Fruit fly (Drosophila melanogaster) whole organism, embryonic: ENCODE data around the gene CG14082.

Experiments used
- Atf6 ChIP-seq: fragments of 200-800 bp; sonication (Bioruptor generic); IDR thresholded peaks from 2 replicates; pipeline ENCODE4 v1.3.6; 2022; ENCODE audit warnings: missing biosample characterization, missing genetic modification characterization
- Awh ChIP-seq: fragments of 200-800 bp; sonication (Bioruptor generic); IDR thresholded peaks from 2 replicates; pipeline ENCODE4, ENCODE4 v1.3.6; 2022; ENCODE audit warnings: missing biosample characterization, missing genetic modification characterization
- BtbVII ChIP-seq: fragments of 200-800 bp; sonication (Bioruptor generic); optimal IDR thresholded peaks from 3 replicates; lab custom pipeline; 2017; ENCODE audit warnings: missing biosample characterization, mild to moderate bottlenecking, missing genetic modification characterization
- CG10267 ChIP-seq: fragments of 200-800 bp; sonication (Bioruptor generic); optimal IDR thresholded peaks from 2 replicates; lab custom pipeline; 2018; ENCODE audit warnings: missing biosample characterization, mild to moderate bottlenecking, missing genetic modification characterization, moderate library complexity
- CG10565 ChIP-seq: fragments of 200-800 bp; sonication (Bioruptor generic); optimal IDR thresholded peaks from 3 replicates; lab custom pipeline; 2016; ENCODE audit warnings: missing biosample characterization, mild to moderate bottlenecking, missing genetic modification characterization
- CG11093 ChIP-seq: fragments of 200-800 bp; sonication (Bioruptor generic); IDR thresholded peaks from 3 replicates; pipeline ENCODE4 v1.3.6; 2022; ENCODE audit warnings: missing biosample characterization, missing genetic modification characterization
- CG11504 ChIP-seq: fragments of 200-800 bp; sonication (Bioruptor generic); optimal IDR thresholded peaks from 3 replicates; lab custom pipeline; 2019; ENCODE audit warnings: missing biosample characterization, mild to moderate bottlenecking, missing genetic modification characterization, moderate library complexity
- CG13894 ChIP-seq: fragments of 200-800 bp; sonication (Bioruptor generic); optimal IDR thresholded peaks from 3 replicates; lab custom pipeline; 2018; ENCODE audit warnings: missing biosample characterization, mild to moderate bottlenecking, missing genetic modification characterization, moderate library complexity
- CG16813 ChIP-seq: fragments of 200-800 bp; sonication (Bioruptor generic); IDR thresholded peaks from 3 replicates; pipeline ENCODE4 v1.3.6; 2022; ENCODE audit warnings: missing biosample characterization, missing genetic modification characterization; ENCODE audit not compliant: partially characterized antibody
- CG17328 ChIP-seq: fragments of 200-800 bp; sonication (Bioruptor generic); IDR thresholded peaks from 2 replicates; pipeline ENCODE4 v1.3.6; 2022; ENCODE audit warnings: missing biosample characterization, missing genetic modification characterization
- CG17359 ChIP-seq: fragments of 200-800 bp; sonication (Bioruptor generic); optimal IDR thresholded peaks from 3 replicates; lab custom pipeline; 2018; ENCODE audit warnings: missing biosample characterization, mild to moderate bottlenecking, missing genetic modification characterization, moderate library complexity
- CG17361 ChIP-seq: fragments of 200-800 bp; sonication (Bioruptor generic); IDR thresholded peaks from 3 replicates; pipeline ENCODE4 v1.3.6; 2022; ENCODE audit warnings: missing biosample characterization, missing genetic modification characterization
- CG2678 ChIP-seq: fragments of 200-800 bp; sonication (Bioruptor generic); optimal IDR thresholded peaks from 3 replicates; lab custom pipeline; 2019; ENCODE audit warnings: missing biosample characterization, mild to moderate bottlenecking, missing genetic modification characterization, moderate library complexity
- CG32532 ChIP-seq: fragments of 200-800 bp; sonication (Bioruptor generic); IDR thresholded peaks from 2 replicates; pipeline ENCODE4 v1.3.6; 2022; ENCODE audit warnings: missing biosample characterization, missing genetic modification characterization
- CG3281 ChIP-seq: fragments of 200-800 bp; sonication (Bioruptor generic); optimal IDR thresholded peaks from 3 replicates; lab custom pipeline; 2017; ENCODE audit warnings: missing biosample characterization, mild to moderate bottlenecking, missing genetic modification characterization
- CG3407 ChIP-seq: fragments of 200-800 bp; sonication (Bioruptor generic); optimal IDR thresholded peaks from 2 replicates; lab custom pipeline; 2018; ENCODE audit warnings: missing biosample characterization, mild to moderate bottlenecking, missing genetic modification characterization
- CG3847 ChIP-seq: fragments of 200-800 bp; sonication (Bioruptor generic); IDR thresholded peaks from 2 replicates; pipeline ENCODE4 v1.3.6; 2022; ENCODE audit warnings: missing biosample characterization, missing genetic modification characterization
- CG5180 ChIP-seq: fragments of 200-800 bp; sonication (Bioruptor generic); optimal IDR thresholded peaks from 3 replicates; lab custom pipeline; 2017; ENCODE audit warnings: missing biosample characterization, missing genetic modification characterization, mild to moderate bottlenecking, moderate library complexity, missing genetic modification reagents
- CG6791 ChIP-seq: fragments of 200-800 bp; sonication (Bioruptor generic); IDR thresholded peaks from 3 replicates; pipeline ENCODE4 v1.3.6; 2022; ENCODE audit warnings: missing biosample characterization, missing genetic modification characterization; ENCODE audit not compliant: partially characterized antibody
- CG6854 ChIP-seq: fragments of 200-800 bp; sonication (Bioruptor generic); optimal IDR thresholded peaks from 3 replicates; lab custom pipeline; 2017; ENCODE audit warnings: missing biosample characterization, mild to moderate bottlenecking, missing genetic modification characterization
- CG7963 ChIP-seq: fragments of 200-800 bp; sonication (Bioruptor generic); IDR thresholded peaks from 3 replicates; pipeline ENCODE4 v1.3.6; 2022; ENCODE audit warnings: missing biosample characterization, missing genetic modification characterization; ENCODE audit not compliant: partially characterized antibody
- CG9215 ChIP-seq: fragments of 200-800 bp; sonication (Bioruptor generic); IDR thresholded peaks from 2 replicates; pipeline ENCODE4 v1.3.6; 2022; ENCODE audit warnings: missing biosample characterization, missing genetic modification characterization
- CHES-1-like ChIP-seq: fragments of 200-800 bp; sonication (Bioruptor generic); optimal IDR thresholded peaks from 2 replicates; lab custom pipeline; 2016; ENCODE audit warnings: missing biosample characterization, missing genetic modification characterization
- CrebB ChIP-seq: fragments of 200-800 bp; sonication (Bioruptor generic); optimal IDR thresholded peaks from 3 replicates; lab custom pipeline; 2018; ENCODE audit warnings: missing biosample characterization, mild to moderate bottlenecking, missing genetic modification characterization
- Fer3 ChIP-seq: fragments of 200-800 bp; sonication (Bioruptor generic); optimal IDR thresholded peaks from 2 replicates; lab custom pipeline; 2018; ENCODE audit warnings: missing biosample characterization, mild to moderate bottlenecking, missing genetic modification characterization, moderate library complexity
- HLH3B ChIP-seq: fragments of 200-800 bp; sonication (Bioruptor generic); IDR thresholded peaks from 2 replicates; pipeline ENCODE4 v1.3.6; 2022; ENCODE audit warnings: missing biosample characterization, missing genetic modification characterization
- HLHmδ ChIP-seq: fragments of 200-800 bp; sonication (Bioruptor generic); optimal IDR thresholded peaks from 2 replicates; lab custom pipeline; 2018; ENCODE audit warnings: missing biosample characterization, mild to moderate bottlenecking, missing genetic modification characterization, moderate library complexity
- Hmx ChIP-seq: fragments of 200-800 bp; sonication (Bioruptor generic); optimal IDR thresholded peaks from 2 replicates; lab custom pipeline; 2016; ENCODE audit warnings: missing biosample characterization, missing genetic modification characterization
- Med ChIP-seq: fragments of 200-800 bp; sonication (Bioruptor generic); peaks from one replicate; lab custom pipeline; 2016; ENCODE audit warnings: missing biosample characterization, missing genetic modification characterization, mild to moderate bottlenecking, inconsistent platforms, moderate library complexity
- NfI ChIP-seq: fragments of 200-800 bp; sonication (Bioruptor generic); optimal IDR thresholded peaks from 3 replicates; lab custom pipeline; 2018; ENCODE audit warnings: missing biosample characterization, mild to moderate bottlenecking, missing genetic modification characterization, moderate library complexity
- gem ChIP-seq: fragments of 200-800 bp; sonication (Bioruptor generic); optimal IDR thresholded peaks from 2 replicates; lab custom pipeline; 2019; ENCODE audit warnings: missing biosample characterization, mild to moderate bottlenecking, missing genetic modification characterization, moderate library complexity
- gsb-n ChIP-seq: fragments of 200-800 bp; sonication (Bioruptor generic); optimal IDR thresholded peaks from 3 replicates; lab custom pipeline; 2018; ENCODE audit warnings: missing biosample characterization, mild to moderate bottlenecking, missing genetic modification characterization
- hbn ChIP-seq: fragments of 200-800 bp; sonication (Bioruptor generic); IDR thresholded peaks from 2 replicates; pipeline ENCODE4 v1.3.6; 2022; ENCODE audit warnings: missing biosample characterization, missing genetic modification characterization; ENCODE audit not compliant: partially characterized antibody
- jing ChIP-seq: fragments of 200-800 bp; sonication (Bioruptor generic); optimal IDR thresholded peaks from 2 replicates; lab custom pipeline; 2018; ENCODE audit warnings: missing biosample characterization, mild to moderate bottlenecking, missing genetic modification characterization
- nmo ChIP-seq: fragments of 200-800 bp; sonication (Bioruptor generic); optimal IDR thresholded peaks from 2 replicates; lab custom pipeline; 2018; ENCODE audit warnings: missing biosample characterization, mild to moderate bottlenecking, missing genetic modification characterization, moderate library complexity
- pb ChIP-seq: fragments of 200-800 bp; sonication (Bioruptor generic); optimal IDR thresholded peaks from 3 replicates; lab custom pipeline; 2016; ENCODE audit warnings: missing biosample characterization, missing genetic modification characterization
- pros ChIP-seq: fragments of 200-800 bp; sonication (Bioruptor generic); optimal IDR thresholded peaks from 3 replicates; lab custom pipeline; 2019; ENCODE audit warnings: missing biosample characterization, mild to moderate bottlenecking, missing genetic modification characterization, moderate library complexity
- run ChIP-seq: fragments of 200-800 bp; sonication (Bioruptor generic); optimal IDR thresholded peaks from 3 replicates; lab custom pipeline; 2018; ENCODE audit warnings: missing biosample characterization, mild to moderate bottlenecking, missing genetic modification characterization
- scrt ChIP-seq: fragments of 200-800 bp; sonication (Bioruptor generic); optimal IDR thresholded peaks from 2 replicates; lab custom pipeline; 2018; ENCODE audit warnings: missing biosample characterization, mild to moderate bottlenecking, missing genetic modification characterization, moderate library complexity
- seq ChIP-seq: fragments of 200-800 bp; sonication (Bioruptor generic); IDR thresholded peaks from 2 replicates; pipeline ENCODE4 v1.3.6; 2022; ENCODE audit warnings: missing biosample characterization, missing genetic modification characterization
- sim ChIP-seq: fragments of 200-800 bp; sonication (Bioruptor generic); IDR thresholded peaks from 2 replicates; pipeline ENCODE4 v1.3.6; 2022; ENCODE audit warnings: missing biosample characterization, missing genetic modification characterization
- sug ChIP-seq: fragments of 200-800 bp; optimal IDR thresholded peaks from 2 replicates; lab custom pipeline; 2019; ENCODE audit warnings: missing biosample characterization, mild to moderate bottlenecking, missing genetic modification characterization, moderate library complexity
- tap ChIP-seq: fragments of 200-800 bp; optimal IDR thresholded peaks from 3 replicates; lab custom pipeline; 2019; ENCODE audit warnings: missing biosample characterization, mild to moderate bottlenecking, missing genetic modification characterization, moderate library complexity
- wek ChIP-seq: fragments of 200-800 bp; sonication (Bioruptor generic); optimal IDR thresholded peaks from 3 replicates; lab custom pipeline; 2018; ENCODE audit warnings: missing biosample characterization, mild to moderate bottlenecking, missing genetic modification characterization, moderate library complexity
- zen2 ChIP-seq: fragments of 200-800 bp; sonication (Bioruptor generic); IDR thresholded peaks from 3 replicates; pipeline ENCODE4 v1.3.6; 2022; ENCODE audit warnings: missing biosample characterization, missing genetic modification characterization; ENCODE audit not compliant: partially characterized antibody
- zfh1 ChIP-seq: fragments of 200-800 bp; sonication (Bioruptor generic); IDR thresholded peaks from 3 replicates; pipeline ENCODE4 v1.3.6; 2022; ENCODE audit warnings: missing biosample characterization, missing genetic modification characterization

Gene CG14082

DNA sequence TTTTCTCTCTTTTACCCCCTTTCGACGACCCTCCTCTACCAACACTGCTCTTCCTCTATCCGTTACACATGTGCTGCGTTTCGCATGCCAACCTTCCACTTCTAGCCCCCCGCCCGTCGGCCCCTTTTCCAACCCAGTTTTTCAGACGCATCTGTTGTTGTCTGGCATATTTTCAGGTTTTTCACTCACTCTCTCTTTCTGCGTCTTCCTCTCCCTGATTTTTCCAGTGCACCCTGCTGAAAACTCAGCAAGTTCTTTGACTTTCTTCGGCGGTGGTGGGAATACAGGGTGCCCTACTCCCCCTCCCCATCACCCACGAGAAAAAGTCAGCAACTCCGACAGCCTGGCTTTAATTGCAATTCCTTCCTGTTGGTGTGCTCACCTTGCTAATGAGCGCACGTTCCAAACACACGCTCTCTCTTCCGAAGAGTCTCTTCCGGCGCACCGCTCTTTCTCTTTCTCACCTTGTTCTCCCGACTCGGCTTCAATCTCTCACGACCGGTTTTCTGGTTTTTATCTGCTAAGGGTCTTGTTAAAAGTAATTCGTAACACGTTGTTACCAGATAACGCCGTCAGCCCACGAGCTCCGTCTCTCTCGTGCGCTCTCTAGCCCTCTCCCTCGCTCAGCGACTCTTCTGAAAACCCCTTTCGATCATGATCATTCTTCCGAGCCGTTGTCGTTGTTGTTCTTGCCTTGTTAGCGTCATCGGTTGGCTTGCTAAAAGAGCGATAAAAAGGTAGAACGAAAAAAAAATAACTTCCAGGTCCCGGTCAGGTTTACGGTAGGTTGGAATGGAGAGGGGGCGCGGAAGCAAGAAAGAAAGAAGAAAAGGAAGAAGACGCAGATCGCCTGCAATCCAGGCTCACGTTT is 32.8 kb upstream of the CG14082 start (continued):
- TF ChIP-seq CG13894 (tag; lab: Kevin White, UChicago): peak; percentile 33
- TF ChIP-seq NfI: no peak
- 0 out of 2 replicates have a peak, but pooled peaks have one; percentile 11 for TF ChIP-seq CG17328 (GFP tag; lab: Robert Waterston, UW)
- TF ChIP-seq CG6791 (GFP tag; lab: Robert Waterston, UW): peak; percentile 65; the same call in 2 of the 3 replicates

DNA sequence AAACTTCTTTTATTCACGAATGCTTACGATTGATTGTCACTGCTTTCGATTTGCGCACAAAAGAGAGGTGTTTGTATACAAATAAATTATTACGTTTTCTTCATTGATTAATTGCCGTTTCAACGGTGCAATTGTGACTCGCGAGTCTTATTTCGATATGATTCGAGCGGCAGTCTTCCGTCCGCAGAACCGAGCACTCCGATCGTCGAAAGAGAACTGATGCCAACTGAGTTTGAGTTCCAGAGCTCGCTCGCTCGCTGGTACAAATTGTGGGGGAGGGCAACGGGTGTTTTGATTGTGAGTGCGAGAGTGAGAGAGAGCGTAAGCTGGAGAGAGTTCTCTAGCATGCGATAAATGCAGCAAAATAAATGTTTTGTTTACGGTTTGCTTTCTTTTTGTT is 31.7 kb upstream of the CG14082 start:
- TF ChIP-seq tap (tag; lab: Kevin White, UChicago) (peak; percentile 13), CG3847 (GFP tag; lab: Robert Waterston, UW) (no peak), CG17361 (no peak; the same call in 2 of the 3 replicates), sug (tag; lab: Kevin White, UChicago) (peak; percentile 41), CG7963 (GFP tag; lab: Robert Waterston, UW) (0 out of 3 replicates have a peak, but pooled peaks have one; percentile 19), CG6854 (GFP tag; lab: Kevin White, UChicago) (peak; percentile 2), CG9215 (GFP tag; lab: Robert Waterston, UW) (no peak), CG3407 (GFP tag; lab: Kevin White, UChicago) (no peak), CG32532 (GFP tag; lab: Robert Waterston, UW) (peak; percentile 63), CG11504 (tag; lab: Kevin White, UChicago) (peak; percentile 5), CG10267 (tag; lab: Kevin White, UChicago) (peak; percentile 27), nmo (peak; percentile 16), HLHmδ (GFP tag; lab: Kevin White, UChicago) (peak; percentile 93), CG11093 (GFP tag; lab: Robert Waterston, UW) (no peak), gsb-n (tag; lab: Kevin White, UChicago) (peak; percentile 12), run (tag; lab: Kevin White, UChicago) (no peak), Med (GFP tag; lab: Kevin White, UChicago) (peak; percentile 89), HLH3B (GFP tag; lab: Robert Waterston, UW) (no peak), wek (GFP tag; lab: Kevin White, UChicago) (peak; percentile 30), CG5180 (no peak), gem (no peak), Atf6 (0 out of 2 replicates have a peak, but pooled peaks have one; percentile 27), scrt (GFP tag; lab: Kevin White, UChicago) (peak; percentile 2), BtbVII (GFP tag; lab: Kevin White, UChicago) (peak; percentile 23), CG17359 (tag; lab: Kevin White, UChicago) (peak; percentile 8), zen2 (GFP tag; lab: Robert Waterston, UW) (peak; percentile 63; the same call in 2 of the 3 replicates), pros (peak; percentile 44), zfh1 (GFP tag; lab: Robert Waterston, UW) (no peak), CHES-1-like (no peak), hbn (GFP tag; lab: Robert Waterston, UW) (peak; percentile 40), CG2678 (peak; percentile 4), CG10565 (GFP tag; lab: Kevin White, UChicago) (no peak), CrebB (tag; lab: Kevin White, UChicago) (peak; percentile 62), seq (peak; percentile 43; the same call in 1 of the 2 replicates), Awh (GFP tag; lab: Robert Waterston, UW) (peak; percentile 15; the same call in 1 of the 2 replicates), Fer3 (tag; lab: Kevin White, UChicago) (no peak), CG16813 (peak; percentile 39; the same call in 1 of the 3 replicates), Hmx (no peak), CG3281 (GFP tag; lab: Kevin White, UChicago) (peak; percentile 36), jing (GFP tag; lab: Kevin White, UChicago) (no peak), sim (no peak), pb (peak; percentile 22)
